Worm (Caenorhabditis elegans) whole organism, late embryonic: ENCODE results near the gene F52E1.2.

Experiments
- F13H6.1 ChIP-seq: sonication (generic microtip); optimal IDR thresholded peaks from 2 replicates; lab custom pipeline; 2016; ENCODE audit warnings: missing genetic modification characterization, missing compliant biosample characterization
- ceh-2 ChIP-seq: sonication (generic microtip); optimal IDR thresholded peaks from 2 replicates; lab custom pipeline; 2016; ENCODE audit warnings: missing genotype, missing genetic modification characterization, missing compliant biosample characterization
- elt-2 ChIP-seq: sonication (generic microtip); optimal IDR thresholded peaks from 2 replicates; lab custom pipeline; 2016; ENCODE audit warnings: missing genetic modification reagents, missing genetic modification characterization, missing compliant biosample characterization
- ets-4 ChIP-seq: sonication (generic microtip); optimal IDR thresholded peaks from 2 replicates; lab custom pipeline; 2016; ENCODE audit warnings: missing genetic modification characterization, missing compliant biosample characterization
- fkh-10 ChIP-seq: fragments of 150-350 bp; optimal IDR thresholded peaks from 2 replicates; lab custom pipeline; 2014; ENCODE audit warnings: missing biosample characterization, missing genetic modification reagents, missing genetic modification characterization
- nhr-11 ChIP-seq: fragments of 150-350 bp; optimal IDR thresholded peaks from 2 replicates; lab custom pipeline; 2014; ENCODE audit warnings: missing biosample characterization, missing genetic modification characterization
- pha-4 ChIP-seq: fragments of 150-350 bp; optimal IDR thresholded peaks from 2 replicates; lab custom pipeline; 2018; ENCODE audit warnings: missing biosample characterization, missing genetic modification reagents, missing genetic modification characterization
- sdc-2 ChIP-seq: sonication (generic microtip); optimal IDR thresholded peaks from 2 replicates; lab custom pipeline; 2016; ENCODE audit warnings: missing genotype, missing genetic modification characterization, missing compliant biosample characterization
- unc-55 ChIP-seq: sonication (generic microtip); optimal IDR thresholded peaks from 2 replicates; lab custom pipeline; 2017; ENCODE audit warnings: missing biosample characterization, missing genetic modification reagents, missing genetic modification characterization
- ztf-16 ChIP-seq: sonication (generic microtip); optimal IDR thresholded peaks from 2 replicates; lab custom pipeline; 2017; ENCODE audit warnings: missing genetic modification characterization, missing compliant biosample characterization

- no peak for TF ChIP-seq unc-55
- no peak for TF ChIP-seq elt-2
- no peak for TF ChIP-seq ceh-2 (tag; lab: Kevin White, UChicago)
- no peak for TF ChIP-seq fkh-10
- TF ChIP-seq ztf-16 (tag; lab: Kevin White, UChicago): no peak
- no peak for TF ChIP-seq ets-4
- TF ChIP-seq F13H6.1: no peak
- TF ChIP-seq pha-4 (tag; lab: Kevin White, UChicago): no peak
- no peak for TF ChIP-seq sdc-2 (tag; lab: Kevin White, UChicago)
- no peak for TF ChIP-seq nhr-11 (tag; lab: Kevin White, UChicago)
Observed at ce11 chrV:8414036-8414728, 3.8 kb downstream of the F52E1.2 start, which contains the start of gene pos-1.
